Worm (Caenorhabditis elegans) whole organism, L1 larva: Measurements from ENCODE around the gene F20C5.5.

Source experiments
- ceh-82 ChIP-seq, 3 experiments: fragments of 150-350 bp in 1 of 3; sonication (generic microtip) in 2 of 3; optimal IDR thresholded peaks; 2 replicates each; lab custom pipeline; 2014 to 2017; ENCODE audit warnings: missing biosample characterization in 3 of 3, missing genetic modification characterization in 3 of 3
- egl-27 ChIP-seq, 2 experiments: fragments of 150-350 bp in 1 of 2; sonication (generic microtip); optimal IDR thresholded peaks; 3 replicates each; lab custom pipeline; 2017 to 2018; ENCODE audit warnings: missing biosample characterization in 2 of 2, missing genetic modification characterization in 2 of 2, missing genetic modification reagents in 2 of 2
- fkh-8 ChIP-seq: sonication (generic microtip); optimal IDR thresholded peaks from 2 replicates; lab custom pipeline; 2016; ENCODE audit warnings: mild to moderate bottlenecking, missing genetic modification characterization, missing compliant biosample characterization
- tbx-2 ChIP-seq: sonication (generic microtip); optimal IDR thresholded peaks from 2 replicates; lab custom pipeline; 2016; ENCODE audit warnings: missing genetic modification characterization, missing compliant biosample characterization

- TF ChIP-seq ceh-82 (tag; optimal IDR thresholded peaks at IDR 0.05; lab: Kevin White, UChicago) (no peak), tbx-2 (no peak), egl-27 (tag; optimal IDR thresholded peaks at IDR 0.05; lab: Kevin White, UChicago) (no peak), fkh-8 (no peak)
Measured at ce11 chrIV:8817639-8818038, 48.2 kb upstream of the F20C5.5 start, which contains the start of gene T28C6.10.
